Comparison of ENCODE assay signal across 1 worm cellular context in the genomic region with DNA sequence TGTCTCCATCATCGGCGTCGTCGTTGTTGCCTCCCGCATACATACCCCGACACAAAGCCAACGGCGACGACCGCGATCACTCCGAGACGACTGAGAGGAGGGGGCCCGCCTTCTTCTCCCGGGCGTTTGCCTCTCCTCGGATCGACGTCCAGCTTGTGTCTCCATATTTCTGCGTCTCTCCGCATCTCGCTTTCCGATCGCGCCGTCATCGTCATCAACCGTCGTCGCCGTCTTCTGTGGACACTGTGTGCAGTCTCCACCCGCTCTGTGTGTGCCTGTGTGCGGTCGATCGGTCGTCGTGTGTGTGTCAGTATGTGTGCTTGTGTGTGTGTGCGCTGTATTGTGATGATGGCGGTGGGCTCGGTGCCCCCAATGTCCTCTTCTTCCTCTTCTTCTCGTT.
TF ChIP-seq lines count a peak whose summit lies in the region.

No protein-coding gene starts in this region.

TF ChIP-seq in whole organism, L4 larva, 104 proteins besides CTCF, POLR2A, EP300 and RAD21 (continued from another document):
- TF ChIP-seq gei-8 (GFP tag; optimal IDR thresholded peaks at IDR 0.05; lab: Kevin White, UChicago): peak; percentile 22
- TF ChIP-seq nhr-42 (GFP tag; IDR thresholded peaks at IDR 0.05; lab: Robert Waterston, UW): no peak
- TF ChIP-seq unc-62 (GFP tag; optimal IDR thresholded peaks at IDR 0.05 in 1 of 2; lab: Kevin White, UChicago): peak in 1 of 2 experiments; percentile 25
- TF ChIP-seq unc-62 (tag; optimal IDR thresholded peaks at IDR 0.05; lab: Kevin White, UChicago): no peak
- no peak for TF ChIP-seq aha-1 (tag; lab: Kevin White, UChicago)
- no peak for TF ChIP-seq dmd-8 (GFP tag; IDR thresholded peaks at IDR 0.05; lab: Robert Waterston, UW)
- TF ChIP-seq mes-2 (tag; optimal IDR thresholded peaks at IDR 0.05; lab: Kevin White, UChicago; ENCODE audit: poor library complexity, severe bottlenecking): no peak
- TF ChIP-seq pqm-1 (tag; optimal IDR thresholded peaks at IDR 0.05; lab: Kevin White, UChicago): no peak
- peak; percentile 27 for TF ChIP-seq nhr-28 (tag; optimal IDR thresholded peaks at IDR 0.05; lab: Kevin White, UChicago)
- TF ChIP-seq zag-1 (tag; optimal IDR thresholded peaks at IDR 0.05; lab: Kevin White, UChicago): no peak
- TF ChIP-seq D1046.2 (GFP tag; IDR thresholded peaks at IDR 0.05; lab: Robert Waterston, UW): no peak
- TF ChIP-seq pha-4 (GFP tag; IDR thresholded peaks at IDR 0.05; lab: Robert Waterston, UW): no peak
- TF ChIP-seq pha-4 (tag; optimal IDR thresholded peaks at IDR 0.05; lab: Kevin White, UChicago): no peak
- no peak for TF ChIP-seq R02D3.7 (tag; optimal IDR thresholded peaks at IDR 0.05; lab: Kevin White, UChicago)
- no peak for TF ChIP-seq ama-1 (optimal IDR thresholded peaks at IDR 0.05; lab: Kevin White, UChicago)
- TF ChIP-seq nhr-6 (tag; optimal IDR thresholded peaks at IDR 0.05; lab: Kevin White, UChicago): no peak
- no peak for TF ChIP-seq ceh-32 (tag; optimal IDR thresholded peaks at IDR 0.05; lab: Kevin White, UChicago; ENCODE audit: poor library complexity)
- no peak for TF ChIP-seq ces-1 (GFP tag; optimal IDR thresholded peaks at IDR 0.05; lab: Kevin White, UChicago)
- TF ChIP-seq nhr-76 (tag; optimal IDR thresholded peaks at IDR 0.05; lab: Kevin White, UChicago): no peak
- no peak for TF ChIP-seq lsy-2 (tag; optimal IDR thresholded peaks at IDR 0.05; lab: Kevin White, UChicago)
- TF ChIP-seq tag-97 (GFP tag; IDR thresholded peaks at IDR 0.05; lab: Robert Waterston, UW): no peak
- no peak for TF ChIP-seq Y5F2A.4 (GFP tag; optimal IDR thresholded peaks at IDR 0.05; lab: Kevin White, UChicago)
- TF ChIP-seq lin-1 (GFP tag; IDR thresholded peaks at IDR 0.05; lab: Robert Waterston, UW): no peak
- TF ChIP-seq ZK337.2 (GFP tag; IDR thresholded peaks at IDR 0.05; lab: Robert Waterston, UW): no peak
- no peak for TF ChIP-seq snpc-4 (tag; optimal IDR thresholded peaks at IDR 0.05; lab: Kevin White, UChicago)
- peak; percentile 84 for TF ChIP-seq hlh-11 (tag; optimal IDR thresholded peaks at IDR 0.05; lab: Kevin White, UChicago)
- TF ChIP-seq dve-1 (tag; optimal IDR thresholded peaks at IDR 0.05; lab: Kevin White, UChicago; ENCODE audit: insufficient read depth): peak; percentile 70
- 0 out of 2 replicates have a peak, but pooled peaks have one; percentile 28 for TF ChIP-seq lim-7 (GFP tag; IDR thresholded peaks at IDR 0.05; lab: Robert Waterston, UW)
- TF ChIP-seq hlh-30 (tag; optimal IDR thresholded peaks at IDR 0.05; lab: Kevin White, UChicago; ENCODE audit: insufficient read depth): peak; percentile 56
- peak in 1 of 2 experiments; percentile 23 for TF ChIP-seq hif-1 (tag; optimal IDR thresholded peaks at IDR 0.05; lab: Kevin White, UChicago)
- no peak for TF ChIP-seq nhr-25 (tag; optimal IDR thresholded peaks at IDR 0.05; lab: Kevin White, UChicago; ENCODE audit: borderline replicate concordance, insufficient read depth)
- TF ChIP-seq tra-1 (GFP tag; IDR thresholded peaks at IDR 0.05; lab: Robert Waterston, UW): no peak
- no peak for TF ChIP-seq spr-1 (tag; optimal IDR thresholded peaks at IDR 0.05; lab: Kevin White, UChicago)
- TF ChIP-seq T20F7.1 (GFP tag; optimal IDR thresholded peaks at IDR 0.05; lab: Kevin White, UChicago): no peak
- peak; percentile 65; the same call in 1 of the 2 replicates for TF ChIP-seq nhr-41 (GFP tag; IDR thresholded peaks at IDR 0.05; lab: Robert Waterston, UW)
- TF ChIP-seq F37D6.2 (tag; optimal IDR thresholded peaks at IDR 0.05; lab: Kevin White, UChicago): no peak
- no peak for TF ChIP-seq dmd-9 (GFP tag; IDR thresholded peaks at IDR 0.05; lab: Robert Waterston, UW)
- no peak for TF ChIP-seq zip-11 (GFP tag; IDR thresholded peaks at IDR 0.05; lab: Robert Waterston, UW)
- TF ChIP-seq Y75B8A.6 (GFP tag; IDR thresholded peaks at IDR 0.05; lab: Robert Waterston, UW): no peak
TF ChIP-seq in whole organism, L4 larva: peak in this region for 23.
